Fruit fly (Drosophila melanogaster) whole organism, embryonic: ENCODE results near the gene Strip.

Source experiments
- CG14860 ChIP-seq: fragments of 200-800 bp; sonication (Bioruptor generic); IDR thresholded peaks from 3 replicates; pipeline ENCODE4 v1.3.6; 2022; ENCODE audit warnings: missing biosample characterization, missing genetic modification characterization; ENCODE audit not compliant: partially characterized antibody
- CG1647 ChIP-seq: fragments of 200-800 bp; sonication (Bioruptor generic); optimal IDR thresholded peaks from 3 replicates; lab custom pipeline; 2016; ENCODE audit warnings: missing biosample characterization, missing genetic modification characterization
- CG17186 ChIP-seq: fragments of 200-800 bp; sonication (Bioruptor generic); optimal IDR thresholded peaks from 3 replicates; lab custom pipeline; 2017; ENCODE audit warnings: missing biosample characterization, missing genetic modification reagents, missing genetic modification characterization
- CG31224 ChIP-seq: fragments of 200-800 bp; sonication (Bioruptor generic); IDR thresholded peaks from 2 replicates; pipeline ENCODE4 v1.3.6; 2022; ENCODE audit warnings: missing biosample characterization, missing genetic modification characterization
- CG4282 ChIP-seq: fragments of 200-800 bp; sonication (Bioruptor generic); optimal IDR thresholded peaks from 2 replicates; lab custom pipeline; 2016; ENCODE audit warnings: missing biosample characterization, missing genetic modification characterization
- CG6854 ChIP-seq: fragments of 200-800 bp; sonication (Bioruptor generic); optimal IDR thresholded peaks from 3 replicates; lab custom pipeline; 2017; ENCODE audit warnings: missing biosample characterization, mild to moderate bottlenecking, missing genetic modification characterization
- Ets65A ChIP-seq: fragments of 200-800 bp; sonication (Bioruptor generic); peaks from one replicate; lab custom pipeline; 2016; ENCODE audit warnings: missing biosample characterization, missing genetic modification characterization
- Hr51 ChIP-seq, 2 experiments: fragments of 200-800 bp; sonication (Bioruptor generic); optimal IDR thresholded peaks; 2 replicates in 1 of 2; 3 replicates in 1 of 2; lab custom pipeline; 2016 to 2018; ENCODE audit warnings: missing biosample characterization in 2 of 2, missing genetic modification characterization in 2 of 2, mild to moderate bottlenecking in 1 of 2, moderate library complexity in 1 of 2
- Spps ChIP-seq: fragments of 200-800 bp; sonication (Bioruptor generic); optimal IDR thresholded peaks from 2 replicates; lab custom pipeline; 2018; ENCODE audit warnings: missing biosample characterization, mild to moderate bottlenecking, missing genetic modification characterization
- crol ChIP-seq: fragments of 200-800 bp; sonication (Bioruptor generic); IDR thresholded peaks from 2 replicates; pipeline ENCODE4 v1.3.6; 2022; ENCODE audit warnings: missing biosample characterization, missing genetic modification characterization
- emc ChIP-seq: fragments of 200-800 bp; sonication (Bioruptor generic); optimal IDR thresholded peaks from 2 replicates; lab custom pipeline; 2016; ENCODE audit warnings: missing biosample characterization, missing genetic modification characterization
- tgo ChIP-seq: fragments of 200-800 bp; sonication (Bioruptor generic); IDR thresholded peaks from 3 replicates; pipeline ENCODE4 v1.3.6; 2022; ENCODE audit warnings: missing biosample characterization, missing genetic modification characterization
- twi ChIP-seq: fragments of 200-800 bp; optimal IDR thresholded peaks from 2 replicates; lab custom pipeline; 2019; ENCODE audit warnings: missing biosample characterization, mild to moderate bottlenecking, missing genetic modification characterization, moderate library complexity

dm6 chr3L:3329763-3330162 lies 1.1 kb upstream of the Strip start, which contains the start of gene CG14961:
- no peak for TF ChIP-seq Hr51 (GFP tag; optimal IDR thresholded peaks at IDR 0.05; lab: Kevin White, UChicago)
- no peak for TF ChIP-seq emc (GFP tag; lab: Kevin White, UChicago)
- TF ChIP-seq CG31224 (GFP tag; lab: Robert Waterston, UW) = no peak
- no peak for TF ChIP-seq twi (tag; lab: Kevin White, UChicago)
- no peak for TF ChIP-seq crol (GFP tag; lab: Robert Waterston, UW)
- no peak for TF ChIP-seq Ets65A
- TF ChIP-seq CG14860 = no peak
- no peak for TF ChIP-seq CG4282 (GFP tag; lab: Kevin White, UChicago)
- no peak for TF ChIP-seq CG6854
- no peak for TF ChIP-seq CG17186
- no peak for TF ChIP-seq Spps
- no peak for TF ChIP-seq tgo (GFP tag; lab: Robert Waterston, UW)
- no peak for TF ChIP-seq CG1647 (GFP tag; lab: Kevin White, UChicago)
